Fruit fly (Drosophila melanogaster) S2 (cell line): ENCODE results near the gene DCP2.
A peak's percentile ranks its signal among the peaks of the same experiment; 100 is the strongest.

Experiments used
- CG8478 ChIP-seq: fragments of >200 bp; optimal IDR thresholded peaks from 2 replicates; lab custom pipeline; 2018
- CTCF ChIP-seq, 2 experiments: fragments of >200 bp; optimal IDR thresholded peaks; 2 replicates each; lab custom pipeline; 2018

DNA sequence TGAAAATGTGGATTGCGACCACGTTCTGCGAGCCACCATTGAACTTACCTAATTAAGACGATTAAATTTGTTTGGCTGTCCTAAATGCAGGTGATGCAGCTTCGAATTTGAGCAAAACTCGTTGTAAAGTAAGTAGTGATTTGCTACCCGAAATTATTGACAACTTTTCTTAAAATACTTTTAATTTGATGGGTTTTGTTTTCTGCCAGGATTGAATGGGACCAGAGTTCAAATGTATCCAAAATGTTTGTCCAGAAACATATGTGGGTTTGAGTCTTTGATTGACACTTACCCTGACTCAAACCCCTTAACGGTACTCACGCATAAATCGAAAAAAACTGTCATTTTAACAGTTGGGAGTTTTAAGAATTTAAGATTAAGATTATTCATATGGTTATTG lies 11.0 kb upstream of the DCP2 start, which contains the start of gene CG15715:
- TF ChIP-seq CG8478 (lab: Kevin White, UChicago) (no peak), CTCF (optimal IDR thresholded peaks at IDR 0.05; lab: Kevin White, UChicago) (peak in 1 of 2 experiments; percentile 54)
